Worm (Caenorhabditis elegans): ENCODE results near the gene col-109.

Gene col-109

ce11 chrIV:1824065-1824531, 4.0 kb upstream of the col-109 start, which contains the start of gene cmk-1:
Gene cmk-1, plus strand, starts transcription at chrIV:1824481.
- peak; percentile 85 for TF ChIP-seq unc-120 (tag; optimal IDR thresholded peaks at IDR 0.05; ENCODE audit: poor library complexity, severe bottlenecking)
- TF ChIP-seq mls-2 (tag; optimal IDR thresholded peaks at IDR 0.05), result peak; percentile 67
- no peak for TF ChIP-seq lsy-2 (tag; optimal IDR thresholded peaks at IDR 0.05)
- no peak for TF ChIP-seq ceh-39 (tag; optimal IDR thresholded peaks at IDR 0.05)
- peak; percentile 64 for TF ChIP-seq drap-1 (GFP tag; optimal IDR thresholded peaks at IDR 0.05)
- TF ChIP-seq M03D4.4 (tag; optimal IDR thresholded peaks at IDR 0.05), result peak; percentile 28
- no peak for TF ChIP-seq bed-3 (GFP tag; optimal IDR thresholded peaks at IDR 0.05)
- no peak for TF ChIP-seq mab-5 (tag; optimal IDR thresholded peaks at IDR 0.05)
- no peak for TF ChIP-seq nhr-237 (tag; optimal IDR thresholded peaks at IDR 0.05)
- no peak for TF ChIP-seq blmp-1 (tag; optimal IDR thresholded peaks at IDR 0.05)
- TF ChIP-seq ces-1 (GFP tag; optimal IDR thresholded peaks at IDR 0.05), result peak; percentile 94
- no peak for TF ChIP-seq snpc-4 (tag; optimal IDR thresholded peaks at IDR 0.05)
- TF ChIP-seq ham-2 (GFP tag; optimal IDR thresholded peaks at IDR 0.05), result no peak
- TF ChIP-seq flh-1 (GFP tag; optimal IDR thresholded peaks at IDR 0.05), result no peak
- TF ChIP-seq tbx-8 (GFP tag; optimal IDR thresholded peaks at IDR 0.05), result no peak
- TF ChIP-seq pha-4 (tag; optimal IDR thresholded peaks at IDR 0.05), result no peak
- no peak for TF ChIP-seq nhr-28 (tag; optimal IDR thresholded peaks at IDR 0.05)
- no peak for TF ChIP-seq cnd-1 (tag; optimal IDR thresholded peaks at IDR 0.05)
- TF ChIP-seq unc-62 (GFP tag; optimal IDR thresholded peaks at IDR 0.05), result peak; percentile 82
- peak; percentile 52 for TF ChIP-seq mep-1 (tag; optimal IDR thresholded peaks at IDR 0.05)
- TF ChIP-seq sptf-1 (tag; optimal IDR thresholded peaks at IDR 0.05), result peak; percentile 3
- TF ChIP-seq ztf-11 (tag; optimal IDR thresholded peaks at IDR 0.05), result no peak
- no peak for TF ChIP-seq zip-8 (tag; optimal IDR thresholded peaks at IDR 0.05)
- TF ChIP-seq hlh-1 (tag; optimal IDR thresholded peaks at IDR 0.05), result peak; percentile 65
- TF ChIP-seq ceh-43 (GFP tag; optimal IDR thresholded peaks at IDR 0.05), result no peak
- no peak for TF ChIP-seq nhr-12 (tag; optimal IDR thresholded peaks at IDR 0.05)

- no peak for TF ChIP-seq elt-1 (tag; optimal IDR thresholded peaks at IDR 0.05; ENCODE audit: borderline replicate concordance, insufficient read depth)
- TF ChIP-seq ceh-83 (GFP tag; optimal IDR thresholded peaks at IDR 0.05), result no peak
- no peak for TF ChIP-seq nhr-237 (tag; optimal IDR thresholded peaks at IDR 0.05)
- TF ChIP-seq hlh-1 (tag; optimal IDR thresholded peaks at IDR 0.05), result no peak
- no peak for TF ChIP-seq ztf-11 (tag; optimal IDR thresholded peaks at IDR 0.05)
- TF ChIP-seq mls-2 (tag; optimal IDR thresholded peaks at IDR 0.05), result no peak
- no peak for TF ChIP-seq nhr-2 (tag; optimal IDR thresholded peaks at IDR 0.05)
- no peak for TF ChIP-seq sptf-1 (tag; optimal IDR thresholded peaks at IDR 0.05)
- TF ChIP-seq lin-13 (tag; optimal IDR thresholded peaks at IDR 0.05), result no peak
- TF ChIP-seq M03D4.4 (tag; optimal IDR thresholded peaks at IDR 0.05), result no peak
- TF ChIP-seq mab-5 (tag; optimal IDR thresholded peaks at IDR 0.05), result no peak
- TF ChIP-seq zip-8 (tag; optimal IDR thresholded peaks at IDR 0.05), result no peak
- TF ChIP-seq blmp-1 (tag; optimal IDR thresholded peaks at IDR 0.05), result no peak
- TF ChIP-seq flh-1 (GFP tag; optimal IDR thresholded peaks at IDR 0.05), result no peak
- TF ChIP-seq bed-3 (GFP tag; optimal IDR thresholded peaks at IDR 0.05), result no peak
- TF ChIP-seq snpc-4 (tag; optimal IDR thresholded peaks at IDR 0.05), result no peak
- TF ChIP-seq ces-1 (GFP tag; optimal IDR thresholded peaks at IDR 0.05), result no peak
- no peak for TF ChIP-seq unc-120 (tag; optimal IDR thresholded peaks at IDR 0.05; ENCODE audit: poor library complexity, severe bottlenecking)
- TF ChIP-seq lin-32 (GFP tag; optimal IDR thresholded peaks at IDR 0.05), result no peak
Observed at ce11 chrIV:1821550-1821949, 1.5 kb upstream of the col-109 start, which contains the start of gene Y38C1BA.4. Gene Y38C1BA.4, plus strand, starts transcription at chrIV:1821850.

- TF ChIP-seq lin-32 (GFP tag; optimal IDR thresholded peaks at IDR 0.05), result no peak
- no peak for TF ChIP-seq zip-8 (tag; optimal IDR thresholded peaks at IDR 0.05)
- no peak for TF ChIP-seq blmp-1 (tag; optimal IDR thresholded peaks at IDR 0.05)
Observed at ce11 chrIV:1818467-1819076, 1.5 kb downstream of the col-109 start.

ce11 chrIV:1816238-1816637, 3.8 kb downstream of the col-109 start:
- TF ChIP-seq ces-1 (GFP tag; optimal IDR thresholded peaks at IDR 0.05) (peak; percentile 79), ztf-11 (tag; optimal IDR thresholded peaks at IDR 0.05) (no peak), lin-32 (GFP tag; optimal IDR thresholded peaks at IDR 0.05) (no peak)
